Worm (Caenorhabditis elegans): ENCODE measurements around the gene nstp-9.

The nstp-9 gene

ce11 chrX:10888201-10888600, 31.3 kb downstream of the nstp-9 start, which contains the start of gene F47B10.6:
TSS of gene F47B10.6 (plus strand) at chrX:10888501.
- TF ChIP-seq lin-13 (GFP tag; optimal IDR thresholded peaks at IDR 0.05) (no peak), nhr-20 (tag; optimal IDR thresholded peaks at IDR 0.05) (no peak), tlp-1 (tag; optimal IDR thresholded peaks at IDR 0.05) (no peak), nhr-76 (tag; optimal IDR thresholded peaks at IDR 0.05) (no peak), ets-5 (GFP tag; IDR thresholded peaks at IDR 0.05) (no peak), rnt-1 (tag; optimal IDR thresholded peaks at IDR 0.05) (no peak)

- TF ChIP-seq lir-3 (tag; optimal IDR thresholded peaks at IDR 0.05; ENCODE audit: poor library complexity) (no peak), nhr-71 (tag; optimal IDR thresholded peaks at IDR 0.05) (no peak), elt-3 (tag; optimal IDR thresholded peaks at IDR 0.05) (no peak), pag-3 (tag; optimal IDR thresholded peaks at IDR 0.05; ENCODE audit: borderline replicate concordance, insufficient read depth) (no peak), fkh-8 (tag; optimal IDR thresholded peaks at IDR 0.05) (no peak), ztf-4 (tag; optimal IDR thresholded peaks at IDR 0.05) (no peak), zip-4 (GFP tag; optimal IDR thresholded peaks at IDR 0.05) (no peak), fkh-10 (GFP tag; optimal IDR thresholded peaks at IDR 0.05) (no peak), C16A3.4 (tag; optimal IDR thresholded peaks at IDR 0.05) (no peak)
These were observed 33.6 kb downstream of the nstp-9 start, which contains the start of gene T21E8.5 for ce11 chrX:10885872-10886271. TSS of gene T21E8.5 (plus strand) at chrX:10886172.

ce11 chrX:10883203-10883602, 36.3 kb downstream of the nstp-9 start, which contains the start of gene T21E8.7:
TSS of gene T21E8.7 (plus strand) at chrX:10883503.
- TF ChIP-seq ceh-63 (GFP tag; optimal IDR thresholded peaks at IDR 0.05) (no peak), pqm-1 (tag; optimal IDR thresholded peaks at IDR 0.05) (no peak), ets-5 (GFP tag; IDR thresholded peaks at IDR 0.05) (no peak), nhr-19 (GFP tag; conservative IDR thresholded peaks at IDR 0.05) (no peak), ztf-11 (tag; optimal IDR thresholded peaks at IDR 0.05) (no peak)

ce11 chrX:10881984-10882383, 37.5 kb downstream of the nstp-9 start, which contains the start of gene T21E8.6:
TSS of gene T21E8.6 (plus strand) at chrX:10882284.
- TF ChIP-seq mep-1 (tag; optimal IDR thresholded peaks at IDR 0.05) = no peak
- TF ChIP-seq nhr-28 (tag; optimal IDR thresholded peaks at IDR 0.05) = no peak
- no peak for TF ChIP-seq tbx-2 (tag; optimal IDR thresholded peaks at IDR 0.05)
- TF ChIP-seq unc-30 (tag; optimal IDR thresholded peaks at IDR 0.05) = no peak
- TF ChIP-seq nhr-237 (tag; optimal IDR thresholded peaks at IDR 0.05) = no peak
- TF ChIP-seq hpl-2 (GFP tag; optimal IDR thresholded peaks at IDR 0.05) = no peak
- TF ChIP-seq lin-14 (GFP tag; optimal IDR thresholded peaks at IDR 0.05) = no peak

ce11 chrX:10880509-10880908, 39.0 kb downstream of the nstp-9 start, which contains the start of gene T21E8.4:
TSS of gene T21E8.4 (plus strand) at chrX:10880809.
- TF ChIP-seq mab-9 (GFP tag; IDR thresholded peaks at IDR 0.05) = no peak
- TF ChIP-seq snu-23 (GFP tag; optimal IDR thresholded peaks at IDR 0.05) = no peak
- no peak for TF ChIP-seq nhr-76 (tag; optimal IDR thresholded peaks at IDR 0.05)
- no peak for TF ChIP-seq swsn-7 (tag; optimal IDR thresholded peaks at IDR 0.05)
- TF ChIP-seq sox-4 (tag; optimal IDR thresholded peaks at IDR 0.05) = no peak
- TF ChIP-seq skn-1 (tag; optimal IDR thresholded peaks at IDR 0.05) = no peak
- TF ChIP-seq sup-37 (GFP tag; optimal IDR thresholded peaks at IDR 0.05) = no peak
- TF ChIP-seq tbx-2 (tag; optimal IDR thresholded peaks at IDR 0.05) = no peak

ce11 chrX:10877138-10877743, 42.3 kb downstream of the nstp-9 start, which contains the start of gene pgp-6:
TSS of gene pgp-6 (minus strand) at chrX:10877425.
- no peak for TF ChIP-seq ceh-90 (tag; optimal IDR thresholded peaks at IDR 0.05)
- TF ChIP-seq nhr-20 (tag; optimal IDR thresholded peaks at IDR 0.05) = peak; percentile 44
- TF ChIP-seq lin-14 (GFP tag; optimal IDR thresholded peaks at IDR 0.05) = no peak
- TF ChIP-seq efl-1 (optimal IDR thresholded peaks at IDR 0.05) = no peak
- TF ChIP-seq efl-1 (GFP tag; optimal IDR thresholded peaks at IDR 0.05 in 1 of 2) = peak in 1 of 2 experiments; percentile 41
- no peak for TF ChIP-seq ztf-11 (tag; optimal IDR thresholded peaks at IDR 0.05)
- TF ChIP-seq skn-1 (tag; optimal IDR thresholded peaks at IDR 0.05) = peak; percentile 77
- no peak for TF ChIP-seq snpc-4 (tag; optimal IDR thresholded peaks at IDR 0.05)
- no peak for TF ChIP-seq dsc-1 (tag; optimal IDR thresholded peaks at IDR 0.05)
- no peak for TF ChIP-seq xbp-1 (tag; optimal IDR thresholded peaks at IDR 0.05)
- no peak for TF ChIP-seq mdl-1 (tag; optimal IDR thresholded peaks at IDR 0.05)
- TF ChIP-seq nhr-85 (tag) = peak; percentile 65
- TF ChIP-seq elt-2 (tag; optimal IDR thresholded peaks at IDR 0.05) = peak; percentile 71
